Worm (Caenorhabditis elegans) whole organism, mixed stage, embryonic: ENCODE results near the gene C17F4.2.

ENCODE experiments used
- ceh-43 ChIP-seq: fragments of 200-800 bp; sonication (Bioruptor generic); optimal IDR thresholded peaks from 2 replicates; lab custom pipeline; 2018; ENCODE audit warnings: mild to moderate bottlenecking, missing genetic modification characterization, moderate library complexity, missing compliant biosample characterization
- elt-1 ChIP-seq: sonication (generic microtip); optimal IDR thresholded peaks from 2 replicates; lab custom pipeline; 2017; ENCODE audit warnings: missing genetic modification characterization, mild to moderate bottlenecking, missing compliant biosample characterization, antibody characterized with exemption, moderate library complexity, borderline replicate concordance; ENCODE audit not compliant: insufficient read depth
- nhr-2 ChIP-seq: fragments of 150-350 bp; optimal IDR thresholded peaks from 2 replicates; lab custom pipeline; 2014; ENCODE audit warnings: missing biosample characterization, missing genetic modification characterization
- nhr-237 ChIP-seq: fragments of 150-350 bp; optimal IDR thresholded peaks from 2 replicates; lab custom pipeline; 2014; ENCODE audit warnings: missing biosample characterization, missing genetic modification characterization
- nhr-76 ChIP-seq: sonication (generic microtip); optimal IDR thresholded peaks from 2 replicates; lab custom pipeline; 2017; ENCODE audit warnings: missing biosample characterization, missing genetic modification characterization
- snpc-4 ChIP-seq: fragments of 150-350 bp; optimal IDR thresholded peaks from 2 replicates; lab custom pipeline; 2014; ENCODE audit warnings: missing biosample characterization, missing genetic modification characterization
- tbx-8 ChIP-seq: fragments of 200-800 bp; sonication (Bioruptor generic); optimal IDR thresholded peaks from 2 replicates; lab custom pipeline; 2018; ENCODE audit warnings: mild to moderate bottlenecking, missing genetic modification characterization, moderate library complexity, missing compliant biosample characterization
- unc-62 ChIP-seq: fragments of 150-350 bp; optimal IDR thresholded peaks from 2 replicates; lab custom pipeline; 2014; ENCODE audit warnings: missing biosample characterization, missing genetic modification reagents, missing genetic modification characterization
- ztf-11 ChIP-seq: fragments of 150-350 bp; optimal IDR thresholded peaks from 2 replicates; lab custom pipeline; 2014; ENCODE audit warnings: missing biosample characterization, missing genetic modification characterization

- TF ChIP-seq unc-62 (GFP tag; lab: Kevin White, UChicago) (no peak), snpc-4 (tag; lab: Kevin White, UChicago) (no peak), nhr-2 (tag; lab: Kevin White, UChicago) (no peak), ztf-11 (no peak), nhr-237 (tag; lab: Kevin White, UChicago) (no peak), elt-1 (tag; lab: Kevin White, UChicago) (no peak), tbx-8 (GFP tag; lab: Kevin White, UChicago) (no peak), nhr-76 (no peak), ceh-43 (no peak)
Observed at ce11 chrII:3225780-3226179, 22.7 kb upstream of the C17F4.2 start, which contains the start of gene ZC239.17.
